Fruit fly (Drosophila melanogaster) whole organism, embryonic: ENCODE data around the gene CG14331.
A peak's percentile ranks its signal among the peaks of the same experiment; 100 is the strongest.

Source experiments
- ATbp ChIP-seq: fragments of 200-800 bp; sonication (Bioruptor generic); optimal IDR thresholded peaks from 2 replicates; lab custom pipeline; 2017; ENCODE audit warnings: missing biosample characterization, mild to moderate bottlenecking, missing genetic modification characterization, missing genetic modification reagents
- Ada2b ChIP-seq: fragments of 200-800 bp; sonication (Bioruptor generic); IDR thresholded peaks from 2 replicates; pipeline ENCODE4 v1.3.6; 2022; ENCODE audit warnings: missing biosample characterization, missing genetic modification characterization
- Adf1 ChIP-seq: fragments of 200-800 bp; sonication (Bioruptor generic); IDR thresholded peaks from 2 replicates; pipeline ENCODE4 v1.3.6; 2022; ENCODE audit warnings: missing biosample characterization, missing genetic modification characterization
- Blimp-1 ChIP-seq: fragments of 200-800 bp; sonication (Bioruptor generic); optimal IDR thresholded peaks from 3 replicates; lab custom pipeline; 2018; ENCODE audit warnings: missing biosample characterization, missing genetic modification characterization, mild to moderate bottlenecking, moderate library complexity, missing genetic modification reagents
- CG10979 ChIP-seq: fragments of 200-800 bp; sonication (Bioruptor generic); optimal IDR thresholded peaks from 2 replicates; lab custom pipeline; 2018; ENCODE audit warnings: missing biosample characterization, mild to moderate bottlenecking, missing genetic modification characterization, moderate library complexity
- CG11247 ChIP-seq: fragments of 200-800 bp; sonication (Bioruptor generic); IDR thresholded peaks from 2 replicates; pipeline ENCODE4 v1.3.6; 2022; ENCODE audit warnings: missing biosample characterization, missing genetic modification characterization
- CG11560 ChIP-seq: fragments of 200-800 bp; sonication (Bioruptor generic); IDR thresholded peaks from 3 replicates; pipeline ENCODE4 v1.3.6; 2022; ENCODE audit warnings: missing biosample characterization, missing genetic modification characterization
- CG11696 ChIP-seq: fragments of 200-800 bp; sonication (Bioruptor generic); IDR thresholded peaks from 2 replicates; pipeline ENCODE4 v1.3.6; 2022; ENCODE audit warnings: missing biosample characterization, missing genetic modification characterization
- CG12391 ChIP-seq: fragments of 200-800 bp; sonication (Bioruptor generic); optimal IDR thresholded peaks from 3 replicates; lab custom pipeline; 2018; ENCODE audit warnings: missing biosample characterization, mild to moderate bottlenecking, missing genetic modification characterization, moderate library complexity
- CG13287 ChIP-seq: fragments of 200-800 bp; sonication (Bioruptor generic); IDR thresholded peaks from 2 replicates; pipeline ENCODE4 v1.3.6; 2022; ENCODE audit warnings: missing biosample characterization, missing genetic modification characterization; ENCODE audit not compliant: partially characterized antibody
- CG13296 ChIP-seq: fragments of 200-800 bp; sonication (Bioruptor generic); optimal IDR thresholded peaks from 3 replicates; lab custom pipeline; 2018; ENCODE audit warnings: missing biosample characterization, mild to moderate bottlenecking, missing genetic modification characterization
- CG13894 ChIP-seq: fragments of 200-800 bp; sonication (Bioruptor generic); optimal IDR thresholded peaks from 3 replicates; lab custom pipeline; 2018; ENCODE audit warnings: missing biosample characterization, mild to moderate bottlenecking, missing genetic modification characterization, moderate library complexity
- CG14050 ChIP-seq: fragments of 200-800 bp; sonication (Bioruptor generic); IDR thresholded peaks from 3 replicates; pipeline ENCODE4 v1.3.6; 2022; ENCODE audit warnings: missing biosample characterization, missing genetic modification characterization
- CG15479 ChIP-seq: fragments of 200-800 bp; sonication (Bioruptor generic); optimal IDR thresholded peaks from 3 replicates; lab custom pipeline; 2019; ENCODE audit warnings: missing biosample characterization, mild to moderate bottlenecking, missing genetic modification characterization, moderate library complexity
- CG17568 ChIP-seq: fragments of 200-800 bp; sonication (Bioruptor generic); optimal IDR thresholded peaks from 2 replicates; lab custom pipeline; 2018; ENCODE audit warnings: missing biosample characterization, mild to moderate bottlenecking, missing genetic modification characterization, moderate library complexity
- CG17912 ChIP-seq: fragments of 200-800 bp; sonication (Bioruptor generic); optimal IDR thresholded peaks from 2 replicates; lab custom pipeline; 2018; ENCODE audit warnings: missing biosample characterization, mild to moderate bottlenecking, missing genetic modification characterization
- CG2120 ChIP-seq: fragments of 200-800 bp; sonication (Bioruptor generic); optimal IDR thresholded peaks from 3 replicates; lab custom pipeline; 2016; ENCODE audit warnings: missing biosample characterization, missing genetic modification characterization
- CG2199 ChIP-seq: fragments of 200-800 bp; sonication (Bioruptor generic); IDR thresholded peaks from 3 replicates; pipeline ENCODE4 v1.3.6; 2022; ENCODE audit warnings: missing biosample characterization, missing genetic modification characterization
- CG2712 ChIP-seq: fragments of 200-800 bp; optimal IDR thresholded peaks from 3 replicates; lab custom pipeline; 2019; ENCODE audit warnings: missing biosample characterization, mild to moderate bottlenecking, missing genetic modification characterization, moderate library complexity
- CG32767 ChIP-seq: fragments of 200-800 bp; sonication (Bioruptor generic); IDR thresholded peaks from 2 replicates; pipeline ENCODE4 v1.3.6; 2022; ENCODE audit warnings: missing biosample characterization, missing genetic modification characterization
- CG3726 ChIP-seq: fragments of 200-800 bp; sonication (Bioruptor generic); IDR thresholded peaks from 3 replicates; pipeline ENCODE4, ENCODE4 v1.3.6; 2022; ENCODE audit warnings: missing biosample characterization, missing genetic modification characterization
- CG4424 ChIP-seq: fragments of 200-800 bp; sonication (Bioruptor generic); optimal IDR thresholded peaks from 3 replicates; lab custom pipeline; 2016; ENCODE audit warnings: missing biosample characterization, missing genetic modification characterization
- CG5180 ChIP-seq: fragments of 200-800 bp; sonication (Bioruptor generic); optimal IDR thresholded peaks from 3 replicates; lab custom pipeline; 2017; ENCODE audit warnings: missing biosample characterization, missing genetic modification characterization, mild to moderate bottlenecking, moderate library complexity, missing genetic modification reagents
- CG6813 ChIP-seq: fragments of 200-800 bp; sonication (Bioruptor generic); optimal IDR thresholded peaks from 2 replicates; lab custom pipeline; 2017; ENCODE audit warnings: missing biosample characterization, missing genetic modification characterization, mild to moderate bottlenecking, moderate library complexity, missing genetic modification reagents
- CG9609 ChIP-seq: fragments of 200-800 bp; sonication (Bioruptor generic); optimal IDR thresholded peaks from 3 replicates; lab custom pipeline; 2016; ENCODE audit warnings: missing biosample characterization, missing genetic modification characterization
- Dad ChIP-seq: fragments of 200-800 bp; sonication (Bioruptor generic); optimal IDR thresholded peaks from 3 replicates; lab custom pipeline; 2016; ENCODE audit warnings: missing biosample characterization, missing genetic modification characterization
- Dbx ChIP-seq: fragments of 200-800 bp; sonication (Bioruptor generic); IDR thresholded peaks from 3 replicates; pipeline ENCODE4 v1.3.6; 2022; ENCODE audit warnings: missing biosample characterization, missing genetic modification characterization
- Dip3 ChIP-seq: fragments of 200-800 bp; sonication (Bioruptor generic); optimal IDR thresholded peaks from 3 replicates; lab custom pipeline; 2016; ENCODE audit warnings: missing biosample characterization, missing genetic modification characterization
- Doc2 ChIP-seq: fragments of 200-800 bp; sonication (Bioruptor generic); IDR thresholded peaks from 2 replicates; pipeline ENCODE4 v1.3.6; 2022; ENCODE audit warnings: missing biosample characterization, missing genetic modification characterization
- Ets65A ChIP-seq: fragments of 200-800 bp; sonication (Bioruptor generic); peaks from one replicate; lab custom pipeline; 2016; ENCODE audit warnings: missing biosample characterization, missing genetic modification characterization
- Gsc ChIP-seq: fragments of 200-800 bp; sonication (Bioruptor generic); IDR thresholded peaks from 2 replicates; pipeline ENCODE4 v1.3.6; 2022; ENCODE audit warnings: missing biosample characterization, missing genetic modification characterization
- HHEX ChIP-seq: fragments of 200-800 bp; sonication (Bioruptor generic); optimal IDR thresholded peaks from 3 replicates; lab custom pipeline; 2017; ENCODE audit warnings: missing biosample characterization, mild to moderate bottlenecking, missing genetic modification characterization, missing genetic modification reagents
- HLH54F ChIP-seq: fragments of 200-800 bp; sonication (Bioruptor generic); optimal IDR thresholded peaks from 3 replicates; lab custom pipeline; 2016; ENCODE audit warnings: missing biosample characterization, missing genetic modification characterization
- Hand ChIP-seq: fragments of 200-800 bp; sonication (Bioruptor generic); optimal IDR thresholded peaks from 2 replicates; lab custom pipeline; 2017; ENCODE audit warnings: mild to moderate bottlenecking, missing biosample characterization, missing genetic modification reagents, missing genetic modification characterization
- Lpt ChIP-seq: fragments of >200 bp; optimal IDR thresholded peaks from 2 replicates; lab custom pipeline; 2018; ENCODE audit warnings: missing biosample characterization, missing genetic modification characterization
- Rfx ChIP-seq: fragments of 200-800 bp; sonication (Bioruptor generic); IDR thresholded peaks from 2 replicates; pipeline ENCODE4 v1.3.6; 2022; ENCODE audit warnings: missing biosample characterization, missing genetic modification characterization
- Trl ChIP-seq, 3 experiments: fragments of >200 bp in 2 of 3; fragments of 200-800 bp in 1 of 3; sonication (Bioruptor generic) in 1 of 3; optimal IDR thresholded peaks; 2 replicates in 1 of 3; 3 replicates in 2 of 3; lab custom pipeline; 2016 to 2017; ENCODE audit warnings: missing biosample characterization in 1 of 3, missing genetic modification characterization in 1 of 3
- bigmax ChIP-seq: fragments of 200-800 bp; sonication (Bioruptor generic); optimal IDR thresholded peaks from 2 replicates; lab custom pipeline; 2018; ENCODE audit warnings: missing biosample characterization, mild to moderate bottlenecking, missing genetic modification characterization
- cwo ChIP-seq: fragments of 200-800 bp; sonication (Bioruptor generic); optimal IDR thresholded peaks from 3 replicates; lab custom pipeline; 2017; ENCODE audit warnings: missing biosample characterization, missing genetic modification characterization, mild to moderate bottlenecking, moderate library complexity, missing genetic modification reagents
- disco-r ChIP-seq: fragments of 200-800 bp; sonication (Bioruptor generic); optimal IDR thresholded peaks from 2 replicates; lab custom pipeline; 2016; ENCODE audit warnings: missing biosample characterization, missing genetic modification characterization
- klu ChIP-seq: fragments of 200-800 bp; sonication (Bioruptor generic); IDR thresholded peaks from 2 replicates; pipeline ENCODE4 v1.3.6; 2022; ENCODE audit warnings: missing biosample characterization, missing genetic modification characterization
- lola ChIP-seq, 3 experiments: fragments of >200 bp in 2 of 3; fragments of 200-800 bp in 1 of 3; sonication (Bioruptor generic) in 1 of 3; optimal IDR thresholded peaks; 2 replicates each; lab custom pipeline; 2017 to 2019; ENCODE audit warnings: missing biosample characterization in 3 of 3, missing genetic modification characterization in 3 of 3, mild to moderate bottlenecking in 1 of 3, moderate library complexity in 1 of 3
- otp ChIP-seq: fragments of 200-800 bp; sonication (Bioruptor generic); IDR thresholded peaks from 3 replicates; pipeline ENCODE4, ENCODE4 v1.3.6; 2022; ENCODE audit warnings: missing biosample characterization, missing genetic modification characterization
- pfk ChIP-seq: fragments of 200-800 bp; sonication (Bioruptor generic); optimal IDR thresholded peaks from 2 replicates; lab custom pipeline; 2018; ENCODE audit warnings: missing biosample characterization, mild to moderate bottlenecking, missing genetic modification characterization, moderate library complexity
- shn ChIP-seq: fragments of 200-800 bp; sonication (Bioruptor generic); optimal IDR thresholded peaks from 3 replicates; lab custom pipeline; 2016; ENCODE audit warnings: missing biosample characterization, missing genetic modification characterization
- slou ChIP-seq: fragments of 200-800 bp; sonication (Bioruptor generic); optimal IDR thresholded peaks from 3 replicates; lab custom pipeline; 2016; ENCODE audit warnings: missing biosample characterization, missing genetic modification characterization
- ssp ChIP-seq: fragments of 200-800 bp; sonication (Bioruptor generic); IDR thresholded peaks from 2 replicates; pipeline ENCODE4 v1.3.6; 2022; ENCODE audit warnings: missing biosample characterization, missing genetic modification characterization
- usp ChIP-seq: fragments of >200 bp; optimal IDR thresholded peaks from 2 replicates; lab custom pipeline; 2017; ENCODE audit warnings: missing biosample characterization, missing genetic modification characterization
- vfl ChIP-seq: fragments of 200-800 bp; sonication (Bioruptor generic); optimal IDR thresholded peaks from 2 replicates; lab custom pipeline; 2016; ENCODE audit warnings: missing biosample characterization, missing genetic modification characterization
- wor ChIP-seq: fragments of 200-800 bp; sonication (Bioruptor generic); IDR thresholded peaks from 2 replicates; pipeline ENCODE4 v1.3.6; 2022; ENCODE audit warnings: missing biosample characterization, missing genetic modification characterization

The CG14331 gene

dm6 chr3R:17391313-17391845, 49.1 kb downstream of the CG14331 start, which contains the start of the genes Brf and sds22 (continued):
- TF ChIP-seq CG13296: peak; percentile 92
- TF ChIP-seq lola (GFP tag; optimal IDR thresholded peaks at IDR 0.05; lab: Kevin White, UChicago): peak in 1 of 3 experiments; percentile 97
- peak; percentile 74 for TF ChIP-seq CG5180 (GFP tag; lab: Kevin White, UChicago)
- TF ChIP-seq otp (GFP tag; lab: Robert Waterston, UW): peak; percentile 79
- TF ChIP-seq Dip3: peak; percentile 97
- peak; percentile 95 for TF ChIP-seq Dad
- TF ChIP-seq Rfx (GFP tag; lab: Robert Waterston, UW): peak; percentile 97
- TF ChIP-seq cwo: peak; percentile 84
- peak; percentile 92 for TF ChIP-seq CG10979 (tag; lab: Kevin White, UChicago)
- TF ChIP-seq CG11560: peak; percentile 87
- peak; percentile 92 for TF ChIP-seq CG11247 (GFP tag; lab: Robert Waterston, UW)
- TF ChIP-seq CG4424 (GFP tag; lab: Kevin White, UChicago): peak; percentile 96
- TF ChIP-seq bigmax (GFP tag; lab: Kevin White, UChicago): peak; percentile 7
- TF ChIP-seq HHEX (GFP tag; lab: Kevin White, UChicago): peak; percentile 92
- TF ChIP-seq Ada2b (GFP tag; lab: Robert Waterston, UW): peak; percentile 89
- peak; percentile 92 for TF ChIP-seq CG32767
- no peak for TF ChIP-seq Lpt
- peak; percentile 83 for TF ChIP-seq CG13287
- peak; percentile 66 for TF ChIP-seq Adf1 (GFP tag; lab: Robert Waterston, UW)
- peak; percentile 96 for TF ChIP-seq vfl (GFP tag; lab: Kevin White, UChicago)
- TF ChIP-seq ssp (GFP tag; lab: Robert Waterston, UW): peak; percentile 89
- peak; percentile 80 for TF ChIP-seq Hand (GFP tag; lab: Kevin White, UChicago)
- TF ChIP-seq CG3726: peak; percentile 75; the same call in 2 of the 3 replicates
- TF ChIP-seq CG14050: peak; percentile 87
- peak; percentile 70; the same call in 1 of the 3 replicates for TF ChIP-seq CG2199 (GFP tag; lab: Robert Waterston, UW)
- TF ChIP-seq Blimp-1 (GFP tag; lab: Kevin White, UChicago): peak; percentile 91
- TF ChIP-seq slou (GFP tag; lab: Kevin White, UChicago): peak; percentile 96
- no peak for TF ChIP-seq usp (GFP tag; lab: Kevin White, UChicago)
- TF ChIP-seq CG2120 (GFP tag; lab: Kevin White, UChicago): peak; percentile 98
- peak; percentile 59 for TF ChIP-seq pfk (GFP tag; lab: Kevin White, UChicago)
- TF ChIP-seq CG17912 (GFP tag; lab: Kevin White, UChicago): peak; percentile 77
- TF ChIP-seq shn (GFP tag; lab: Kevin White, UChicago): peak; percentile 94
- TF ChIP-seq Dbx (GFP tag; lab: Robert Waterston, UW): peak; percentile 96
- TF ChIP-seq CG17568: peak; percentile 86
- peak; percentile 72 for TF ChIP-seq Doc2
- no peak for TF ChIP-seq CG15479 (GFP tag; lab: Kevin White, UChicago)
- peak; percentile 95 for TF ChIP-seq CG13894
- peak; percentile 81 for TF ChIP-seq CG6813
- peak; percentile 90 for TF ChIP-seq disco-r
- TF ChIP-seq CG9609 (GFP tag; lab: Kevin White, UChicago): peak; percentile 97
- TF ChIP-seq Ets65A (GFP tag; lab: Kevin White, UChicago): peak; percentile 99
- peak; percentile 71; the same call in 1 of the 2 replicates for TF ChIP-seq CG11696 (GFP tag; lab: Robert Waterston, UW)
- TF ChIP-seq CG12391 (tag; lab: Kevin White, UChicago): peak; percentile 98
- peak; percentile 76 for TF ChIP-seq Gsc (GFP tag; lab: Robert Waterston, UW)
- peak; percentile 97 for TF ChIP-seq HLH54F (GFP tag; lab: Kevin White, UChicago)
- TF ChIP-seq wor (GFP tag; lab: Robert Waterston, UW): peak; percentile 83; the same call in 1 of the 2 replicates
- TF ChIP-seq ATbp: peak; percentile 69
- peak; percentile 96 for TF ChIP-seq CG2712 (tag; lab: Kevin White, UChicago)
- peak; percentile 94 for TF ChIP-seq klu (GFP tag; lab: Robert Waterston, UW)
- no peak for TF ChIP-seq Trl (optimal IDR thresholded peaks at IDR 0.05; lab: Kevin White, UChicago)
- peak; percentile 96 for TF ChIP-seq Trl (GFP tag; optimal IDR thresholded peaks at IDR 0.05; lab: Kevin White, UChicago)
